Fruit fly (Drosophila melanogaster) whole organism, prepupa: ENCODE data around the gene Wbp2.

Experiments
- CG16779 ChIP-seq: fragments of 200-800 bp; sonication (Bioruptor generic); optimal IDR thresholded peaks from 3 replicates; lab custom pipeline; 2017; ENCODE audit warnings: missing biosample characterization, mild to moderate bottlenecking, missing genetic modification characterization
- CG3919 ChIP-seq: fragments of 200-800 bp; sonication (Bioruptor generic); optimal IDR thresholded peaks from 3 replicates; lab custom pipeline; 2016; ENCODE audit warnings: missing biosample characterization, missing genetic modification characterization
- CG6276 ChIP-seq: fragments of 200-800 bp; sonication (Bioruptor generic); optimal IDR thresholded peaks from 2 replicates; lab custom pipeline; 2017; ENCODE audit warnings: missing biosample characterization, mild to moderate bottlenecking, missing genetic modification characterization
- CG8119 ChIP-seq: fragments of 200-800 bp; sonication (Bioruptor generic); IDR thresholded peaks from 3 replicates; pipeline ENCODE4 v1.3.6; 2022; ENCODE audit warnings: missing biosample characterization, missing genetic modification characterization
- CG8632 ChIP-seq: fragments of 200-800 bp; sonication (Bioruptor generic); optimal IDR thresholded peaks from 3 replicates; lab custom pipeline; 2016; ENCODE audit warnings: missing biosample characterization, missing genetic modification characterization
- Eip93F ChIP-seq: fragments of 200-800 bp; sonication (Bioruptor generic); optimal IDR thresholded peaks from 2 replicates; lab custom pipeline; 2016; ENCODE audit warnings: missing biosample characterization, mild to moderate bottlenecking, missing genetic modification characterization
- Gug ChIP-seq: fragments of 200-800 bp; sonication (Bioruptor generic); IDR thresholded peaks from 2 replicates; pipeline ENCODE4 v1.3.6; 2022; ENCODE audit warnings: missing biosample characterization, missing genetic modification characterization
- Hr4 ChIP-seq: fragments of 200-800 bp; sonication (Bioruptor generic); optimal IDR thresholded peaks from 3 replicates; lab custom pipeline; 2016; ENCODE audit warnings: missing biosample characterization, missing genetic modification characterization
- dsx ChIP-seq: fragments of 200-800 bp; optimal IDR thresholded peaks from 3 replicates; lab custom pipeline; 2019; ENCODE audit warnings: missing biosample characterization, mild to moderate bottlenecking, missing genetic modification characterization, moderate library complexity; ENCODE audit not compliant: poor library complexity, severe bottlenecking
- fd85E ChIP-seq: fragments of 200-800 bp; sonication (Bioruptor generic); optimal IDR thresholded peaks from 3 replicates; lab custom pipeline; 2016; ENCODE audit warnings: missing biosample characterization, missing genetic modification characterization
- fkh ChIP-seq: fragments of 200-800 bp; sonication (Bioruptor generic); optimal IDR thresholded peaks from 3 replicates; lab custom pipeline; 2017; ENCODE audit warnings: missing biosample characterization, mild to moderate bottlenecking, missing genetic modification characterization, moderate library complexity
- ss ChIP-seq, 2 experiments: fragments of 200-800 bp; sonication (Bioruptor generic); optimal IDR thresholded peaks; 2 replicates in 1 of 2; 3 replicates in 1 of 2; lab custom pipeline; 2017 to 2018; ENCODE audit warnings: mild to moderate bottlenecking in 2 of 2, missing biosample characterization in 2 of 2, missing genetic modification characterization in 2 of 2, moderate library complexity in 1 of 2
- svp ChIP-seq: fragments of 200-800 bp; sonication (Bioruptor generic); peaks from one replicate; lab custom pipeline; 2016; ENCODE audit warnings: missing biosample characterization, missing genetic modification characterization

- TF ChIP-seq Hr4 (peak; percentile 98), fkh (peak; percentile 81), fd85E (GFP tag; lab: Kevin White, UChicago) (peak; percentile 96), CG8632 (GFP tag; lab: Kevin White, UChicago) (peak; percentile 98), dsx (peak; percentile 98), ss (GFP tag; optimal IDR thresholded peaks at IDR 0.05; lab: Kevin White, UChicago) (peak; percentile 95 to 97), CG8119 (GFP tag; lab: Robert Waterston, UW) (peak; percentile 97), CG16779 (tag; lab: Kevin White, UChicago) (peak; percentile 93), Eip93F (GFP tag; lab: Kevin White, UChicago) (peak; percentile 97), CG3919 (GFP tag; lab: Kevin White, UChicago) (peak; percentile 99), CG6276 (GFP tag; lab: Kevin White, UChicago) (peak; percentile 93), svp (GFP tag; lab: Kevin White, UChicago) (peak; percentile 100), Gug (GFP tag; lab: Robert Waterston, UW) (peak; percentile 97)
These were observed 6.7 kb upstream of the Wbp2 start, which contains the start of gene nebu for dm6 chr3L:12843056-12843799.
